Fruit fly (Drosophila melanogaster) ovary, adult (tissue): ENCODE results near the gene RpS28a.
A peak's percentile ranks its signal among the peaks of the same experiment; 100 is the strongest.

Source experiments
- CG17801 ChIP-seq: fragments of 200-800 bp; optimal IDR thresholded peaks from 2 replicates; lab custom pipeline; 2019; ENCODE audit warnings: missing biosample characterization, mild to moderate bottlenecking, missing genetic modification characterization, moderate library complexity; ENCODE audit not compliant: partially characterized antibody

Gene RpS28a

dm6 chr3R:30046029-30047001 is 23.9 kb upstream of the RpS28a start, which contains the start of the genes RpL32 and CG7943:
Gene RpL32 (minus strand): TSS chr3R:30046161.
Gene CG7943 (plus strand): TSS chr3R:30046470.
- peak; percentile 95 for TF ChIP-seq CG17801 (GFP tag; lab: Kevin White, UChicago)

- peak; percentile 68 for TF ChIP-seq CG17801 (GFP tag; lab: Kevin White, UChicago)
These were observed 20.8 kb upstream of the RpS28a start, which contains the start of gene Sry-delta for dm6 chr3R:30043139-30043744. Gene Sry-delta (plus strand): TSS chr3R:30043341.

dm6 chr3R:30040879-30041278 is 18.4 kb upstream of the RpS28a start:
- no peak for TF ChIP-seq CG17801 (GFP tag; lab: Kevin White, UChicago)

- no peak for TF ChIP-seq CG17801 (GFP tag; lab: Kevin White, UChicago)
These were observed 17.0 kb upstream of the RpS28a start, which contains the start of the genes janA, Sry-alpha and Sry-beta for dm6 chr3R:30039494-30039893. Gene janA (minus strand): TSS chr3R:30039533. Gene Sry-alpha (plus strand): TSS chr3R:30039719. Gene Sry-beta (plus strand): TSS chr3R:30039719.

dm6 chr3R:30038628-30039027 is 16.2 kb upstream of the RpS28a start, which contains the start of gene janB:
Gene janB (minus strand): TSS chr3R:30038728.
- no peak for TF ChIP-seq CG17801 (GFP tag; lab: Kevin White, UChicago)

- no peak for TF ChIP-seq CG17801 (GFP tag; lab: Kevin White, UChicago)
These were observed 15.2 kb upstream of the RpS28a start, which contains the start of gene ocn for dm6 chr3R:30037630-30038029. Gene ocn (minus strand): TSS chr3R:30037730.

dm6 chr3R:30036609-30037008 is 14.2 kb upstream of the RpS28a start, which contains the start of gene ZIPIC:
Gene ZIPIC (minus strand): TSS chr3R:30036870.
- TF ChIP-seq CG17801 (GFP tag; lab: Kevin White, UChicago), result no peak

- TF ChIP-seq CG17801 (GFP tag; lab: Kevin White, UChicago), result no peak
These were observed 9.8 kb upstream of the RpS28a start for dm6 chr3R:30032281-30032680.

- no peak for TF ChIP-seq CG17801 (GFP tag; lab: Kevin White, UChicago)
These were observed 7.6 kb upstream of the RpS28a start for dm6 chr3R:30030061-30030460.

dm6 chr3R:30023445-30023844 is 997 bp upstream of the RpS28a start:
- TF ChIP-seq CG17801 (GFP tag; lab: Kevin White, UChicago), result no peak

- TF ChIP-seq CG17801 (GFP tag; lab: Kevin White, UChicago), result peak; percentile 36
These were observed 643 bp downstream of the RpS28a start, which contains the start of gene Mgat2 for dm6 chr3R:30021559-30022451. Gene Mgat2 (minus strand): TSS chr3R:30022221.

dm6 chr3R:30021009-30021408 is 1.4 kb downstream of the RpS28a start:
- no peak for TF ChIP-seq CG17801 (GFP tag; lab: Kevin White, UChicago)

- peak; percentile 60 for TF ChIP-seq CG17801 (GFP tag; lab: Kevin White, UChicago)
These were observed 7.4 kb downstream of the RpS28a start, which contains the start of gene CG7920 for dm6 chr3R:30014977-30015514. Gene CG7920 (minus strand): TSS chr3R:30015284.

- no peak for TF ChIP-seq CG17801 (GFP tag; lab: Kevin White, UChicago)
These were observed 8.0 kb downstream of the RpS28a start for dm6 chr3R:30014480-30014879.
